Fruit fly (Drosophila melanogaster) whole organism, embryonic: ENCODE results near the gene SkpE.

Experiments used
- Bdp1 ChIP-seq: fragments of 200-800 bp; sonication (Bioruptor generic); optimal IDR thresholded peaks from 3 replicates; lab custom pipeline; 2016; ENCODE audit warnings: missing biosample characterization, missing genetic modification characterization
- CG10366 ChIP-seq: fragments of 200-800 bp; sonication (Bioruptor generic); IDR thresholded peaks from 2 replicates; pipeline ENCODE4 v1.3.6; 2022; ENCODE audit warnings: missing biosample characterization, missing genetic modification characterization
- CG10543 ChIP-seq: fragments of 200-800 bp; sonication (Bioruptor generic); optimal IDR thresholded peaks from 3 replicates; lab custom pipeline; 2017; ENCODE audit warnings: missing biosample characterization, mild to moderate bottlenecking, missing genetic modification characterization, moderate library complexity
- CG11456 ChIP-seq: fragments of 200-800 bp; sonication (Bioruptor generic); IDR thresholded peaks from 3 replicates; pipeline ENCODE4 v1.3.6; 2022; ENCODE audit warnings: missing biosample characterization, missing genetic modification characterization
- CG12219 ChIP-seq: fragments of 200-800 bp; sonication (Bioruptor generic); optimal IDR thresholded peaks from 3 replicates; lab custom pipeline; 2018; ENCODE audit warnings: missing biosample characterization, mild to moderate bottlenecking, missing genetic modification characterization
- CG14860 ChIP-seq: fragments of 200-800 bp; sonication (Bioruptor generic); IDR thresholded peaks from 3 replicates; pipeline ENCODE4 v1.3.6; 2022; ENCODE audit warnings: missing biosample characterization, missing genetic modification characterization; ENCODE audit not compliant: partially characterized antibody
- CG15073 ChIP-seq: fragments of 200-800 bp; sonication (Bioruptor generic); optimal IDR thresholded peaks from 2 replicates; lab custom pipeline; 2016; ENCODE audit warnings: missing biosample characterization, missing genetic modification characterization
- CG15479 ChIP-seq: fragments of 200-800 bp; sonication (Bioruptor generic); optimal IDR thresholded peaks from 3 replicates; lab custom pipeline; 2019; ENCODE audit warnings: missing biosample characterization, mild to moderate bottlenecking, missing genetic modification characterization, moderate library complexity
- CG18476 ChIP-seq: fragments of 200-800 bp; sonication (Bioruptor generic); optimal IDR thresholded peaks from 2 replicates; lab custom pipeline; 2016; ENCODE audit warnings: missing biosample characterization, mild to moderate bottlenecking, missing genetic modification characterization
- CG18619 ChIP-seq: fragments of 200-800 bp; sonication (Bioruptor generic); optimal IDR thresholded peaks from 3 replicates; lab custom pipeline; 2017; ENCODE audit warnings: missing biosample characterization, mild to moderate bottlenecking, missing genetic modification characterization
- CG2875 ChIP-seq: fragments of 200-800 bp; sonication (Bioruptor generic); optimal IDR thresholded peaks from 2 replicates; lab custom pipeline; 2017; ENCODE audit warnings: missing biosample characterization, mild to moderate bottlenecking, missing genetic modification characterization, missing genetic modification reagents
- CG2889 ChIP-seq: fragments of 200-800 bp; sonication (Bioruptor generic); IDR thresholded peaks from 3 replicates; pipeline ENCODE4 v1.3.6; 2022; ENCODE audit warnings: missing biosample characterization, missing genetic modification characterization
- CG32767 ChIP-seq: fragments of 200-800 bp; sonication (Bioruptor generic); IDR thresholded peaks from 2 replicates; pipeline ENCODE4 v1.3.6; 2022; ENCODE audit warnings: missing biosample characterization, missing genetic modification characterization
- CG34376 ChIP-seq: fragments of 200-800 bp; sonication (Bioruptor generic); optimal IDR thresholded peaks from 2 replicates; lab custom pipeline; 2018; ENCODE audit warnings: missing biosample characterization, mild to moderate bottlenecking, missing genetic modification characterization
- CG4360 ChIP-seq: fragments of 200-800 bp; sonication (Bioruptor generic); IDR thresholded peaks from 2 replicates; pipeline ENCODE4 v1.3.6; 2022; ENCODE audit warnings: missing biosample characterization, missing genetic modification characterization
- CG4707 ChIP-seq: fragments of 200-800 bp; sonication (Bioruptor generic); optimal IDR thresholded peaks from 2 replicates; lab custom pipeline; 2018; ENCODE audit warnings: missing biosample characterization, mild to moderate bottlenecking, missing genetic modification characterization, moderate library complexity
- CG4820 ChIP-seq: fragments of 200-800 bp; sonication (Bioruptor generic); optimal IDR thresholded peaks from 3 replicates; lab custom pipeline; 2016; ENCODE audit warnings: missing biosample characterization, missing genetic modification characterization
- CG4854 ChIP-seq: fragments of 200-800 bp; sonication (Bioruptor generic); optimal IDR thresholded peaks from 2 replicates; lab custom pipeline; 2016; ENCODE audit warnings: missing biosample characterization, missing genetic modification characterization, inconsistent platforms
- CG7839 ChIP-seq: fragments of 200-800 bp; sonication (Bioruptor generic); optimal IDR thresholded peaks from 3 replicates; lab custom pipeline; 2018; ENCODE audit warnings: missing biosample characterization, mild to moderate bottlenecking, missing genetic modification characterization, moderate library complexity
- CG9609 ChIP-seq: fragments of 200-800 bp; sonication (Bioruptor generic); optimal IDR thresholded peaks from 3 replicates; lab custom pipeline; 2016; ENCODE audit warnings: missing biosample characterization, missing genetic modification characterization
- CHES-1-like ChIP-seq: fragments of 200-800 bp; sonication (Bioruptor generic); optimal IDR thresholded peaks from 2 replicates; lab custom pipeline; 2016; ENCODE audit warnings: missing biosample characterization, missing genetic modification characterization
- CTCF ChIP-seq: fragments of 200-800 bp; sonication (Bioruptor generic); optimal IDR thresholded peaks from 2 replicates; lab custom pipeline; 2017; ENCODE audit warnings: missing biosample characterization, mild to moderate bottlenecking, missing genetic modification characterization, moderate library complexity
- D ChIP-seq, 2 experiments: fragments of 200-800 bp in 1 of 2; fragments of >200 bp in 1 of 2; sonication (Bioruptor generic) in 1 of 2; optimal IDR thresholded peaks; 2 replicates in 1 of 2; 3 replicates in 1 of 2; lab custom pipeline; 2017; ENCODE audit warnings: mild to moderate bottlenecking in 1 of 2, missing biosample characterization in 1 of 2, missing genetic modification characterization in 1 of 2, missing genetic modification reagents in 1 of 2
- D19A ChIP-seq: fragments of 200-800 bp; optimal IDR thresholded peaks from 3 replicates; lab custom pipeline; 2019; ENCODE audit warnings: missing biosample characterization, mild to moderate bottlenecking, missing genetic modification characterization, moderate library complexity
- Dbx ChIP-seq: fragments of 200-800 bp; sonication (Bioruptor generic); IDR thresholded peaks from 3 replicates; pipeline ENCODE4 v1.3.6; 2022; ENCODE audit warnings: missing biosample characterization, missing genetic modification characterization
- ERR ChIP-seq: fragments of 200-800 bp; sonication (Bioruptor generic); optimal IDR thresholded peaks from 2 replicates; lab custom pipeline; 2016; ENCODE audit warnings: missing biosample characterization, missing genetic modification characterization
- HHEX ChIP-seq: fragments of 200-800 bp; sonication (Bioruptor generic); optimal IDR thresholded peaks from 3 replicates; lab custom pipeline; 2017; ENCODE audit warnings: missing biosample characterization, mild to moderate bottlenecking, missing genetic modification characterization, missing genetic modification reagents
- HLH54F ChIP-seq: fragments of 200-800 bp; sonication (Bioruptor generic); optimal IDR thresholded peaks from 3 replicates; lab custom pipeline; 2016; ENCODE audit warnings: missing biosample characterization, missing genetic modification characterization
- HmgZ ChIP-seq: fragments of 200-800 bp; sonication (Bioruptor generic); optimal IDR thresholded peaks from 2 replicates; lab custom pipeline; 2018; ENCODE audit warnings: missing biosample characterization, mild to moderate bottlenecking, missing genetic modification characterization
- Optix ChIP-seq: fragments of 200-800 bp; sonication (Bioruptor generic); IDR thresholded peaks from 3 replicates; pipeline ENCODE4 v1.3.6; 2022; ENCODE audit warnings: missing biosample characterization, missing genetic modification characterization
- Rfx ChIP-seq: fragments of 200-800 bp; sonication (Bioruptor generic); IDR thresholded peaks from 2 replicates; pipeline ENCODE4 v1.3.6; 2022; ENCODE audit warnings: missing biosample characterization, missing genetic modification characterization
- Six4 ChIP-seq: fragments of 200-800 bp; sonication (Bioruptor generic); optimal IDR thresholded peaks from 2 replicates; lab custom pipeline; 2016; ENCODE audit warnings: missing biosample characterization, missing genetic modification characterization
- Spps ChIP-seq: fragments of 200-800 bp; sonication (Bioruptor generic); optimal IDR thresholded peaks from 2 replicates; lab custom pipeline; 2018; ENCODE audit warnings: missing biosample characterization, mild to moderate bottlenecking, missing genetic modification characterization
- Ssrp ChIP-seq: fragments of 200-800 bp; sonication (Bioruptor generic); optimal IDR thresholded peaks from 2 replicates; lab custom pipeline; 2018; ENCODE audit warnings: missing biosample characterization, mild to moderate bottlenecking, missing genetic modification characterization, moderate library complexity
- bab2 ChIP-seq: fragments of 200-800 bp; sonication (Bioruptor generic); optimal IDR thresholded peaks from 2 replicates; lab custom pipeline; 2016; ENCODE audit warnings: missing biosample characterization, missing genetic modification characterization
- caup ChIP-seq: fragments of 200-800 bp; sonication (Bioruptor generic); optimal IDR thresholded peaks from 3 replicates; lab custom pipeline; 2017; ENCODE audit warnings: missing biosample characterization, mild to moderate bottlenecking, missing genetic modification characterization, moderate library complexity; ENCODE audit not compliant: severe bottlenecking
- cg ChIP-seq: fragments of 200-800 bp; sonication (Bioruptor generic); optimal IDR thresholded peaks from 3 replicates; lab custom pipeline; 2019; ENCODE audit warnings: missing biosample characterization, mild to moderate bottlenecking, missing genetic modification characterization, moderate library complexity
- cwo ChIP-seq: fragments of 200-800 bp; sonication (Bioruptor generic); optimal IDR thresholded peaks from 3 replicates; lab custom pipeline; 2017; ENCODE audit warnings: missing biosample characterization, missing genetic modification characterization, mild to moderate bottlenecking, moderate library complexity, missing genetic modification reagents
- ewg ChIP-seq: fragments of 200-800 bp; sonication (Bioruptor generic); optimal IDR thresholded peaks from 3 replicates; lab custom pipeline; 2017; ENCODE audit warnings: mild to moderate bottlenecking, missing biosample characterization, missing genetic modification reagents, missing genetic modification characterization
- inv ChIP-seq: fragments of 200-800 bp; sonication (Bioruptor generic); IDR thresholded peaks from 2 replicates; pipeline ENCODE4 v1.3.6; 2022; ENCODE audit warnings: missing biosample characterization, missing genetic modification characterization; ENCODE audit not compliant: partially characterized antibody
- maf-S ChIP-seq: fragments of 200-800 bp; sonication (Bioruptor generic); optimal IDR thresholded peaks from 2 replicates; lab custom pipeline; 2016; ENCODE audit warnings: missing biosample characterization, missing genetic modification characterization
- pros ChIP-seq: fragments of 200-800 bp; sonication (Bioruptor generic); optimal IDR thresholded peaks from 3 replicates; lab custom pipeline; 2019; ENCODE audit warnings: missing biosample characterization, mild to moderate bottlenecking, missing genetic modification characterization, moderate library complexity
- pzg ChIP-seq: fragments of 200-800 bp; sonication (Bioruptor generic); optimal IDR thresholded peaks from 3 replicates; lab custom pipeline; 2018; ENCODE audit warnings: missing biosample characterization, mild to moderate bottlenecking, missing genetic modification characterization, moderate library complexity
- scrt ChIP-seq: fragments of 200-800 bp; sonication (Bioruptor generic); optimal IDR thresholded peaks from 2 replicates; lab custom pipeline; 2018; ENCODE audit warnings: missing biosample characterization, mild to moderate bottlenecking, missing genetic modification characterization, moderate library complexity
- sens ChIP-seq: fragments of 200-800 bp; sonication (Bioruptor generic); peaks from one replicate; lab custom pipeline; 2016; ENCODE audit warnings: missing biosample characterization, missing genetic modification characterization
- stwl ChIP-seq: fragments of 200-800 bp; sonication (Bioruptor generic); optimal IDR thresholded peaks from 3 replicates; lab custom pipeline; 2018; ENCODE audit warnings: missing biosample characterization, mild to moderate bottlenecking, missing genetic modification characterization, moderate library complexity

SkpE gene

dm6 chrX:19851095-19851988 is 27.5 kb upstream of the SkpE start (continued):
- TF ChIP-seq cg (GFP tag; lab: Kevin White, UChicago) (peak; percentile 47), Dbx (GFP tag; lab: Robert Waterston, UW) (no peak), inv (no peak), pzg (GFP tag; lab: Kevin White, UChicago) (no peak), CG34376 (GFP tag; lab: Kevin White, UChicago) (no peak), pros (GFP tag; lab: Kevin White, UChicago) (peak; percentile 80), CTCF (GFP tag; lab: Kevin White, UChicago) (peak; percentile 70), D (optimal IDR thresholded peaks at IDR 0.05; lab: Kevin White, UChicago) (peak; percentile 21), D (GFP tag; optimal IDR thresholded peaks at IDR 0.05; lab: Kevin White, UChicago) (no peak), maf-S (GFP tag; lab: Kevin White, UChicago) (no peak), CG4820 (GFP tag; lab: Kevin White, UChicago) (no peak), Spps (no peak), caup (GFP tag; lab: Kevin White, UChicago) (no peak), Bdp1 (GFP tag; lab: Kevin White, UChicago) (no peak), HmgZ (no peak), CG2875 (no peak), HHEX (no peak), CHES-1-like (GFP tag; lab: Kevin White, UChicago) (no peak), CG2889 (no peak), CG15479 (peak; percentile 55)

DNA sequence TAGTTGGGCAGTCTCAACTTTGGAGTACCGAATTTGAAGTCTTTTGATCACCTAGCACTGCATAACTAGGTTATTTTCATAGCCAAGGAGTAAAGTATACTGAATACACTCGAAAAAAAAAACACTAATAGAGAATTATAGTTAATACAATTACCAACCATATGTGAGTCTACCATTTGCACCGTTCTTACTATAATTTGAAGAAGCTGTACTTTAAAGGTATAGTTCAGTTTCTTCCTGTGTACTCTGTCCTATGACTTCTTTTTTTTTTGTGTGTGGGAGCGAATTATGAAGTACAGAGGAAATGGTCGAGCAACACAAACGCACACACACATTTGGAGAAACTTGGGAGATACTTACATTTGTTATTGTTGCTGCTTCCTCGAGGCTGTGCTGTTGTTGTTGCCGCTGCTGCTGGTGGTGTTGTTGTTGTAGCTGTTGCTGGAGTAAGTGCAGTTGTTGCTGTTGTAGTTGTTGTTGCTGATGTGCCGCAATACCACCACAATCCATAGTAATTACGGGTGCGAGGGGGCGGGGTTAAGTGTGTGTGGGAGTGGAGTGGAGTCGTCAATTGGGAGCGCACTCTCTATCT is 26.7 kb upstream of the SkpE start:
- TF ChIP-seq scrt (GFP tag; lab: Kevin White, UChicago) (peak; percentile 68), Six4 (GFP tag; lab: Kevin White, UChicago) (peak; percentile 92), cwo (peak; percentile 65), D19A (tag; lab: Kevin White, UChicago) (peak; percentile 81), CG18619 (peak; percentile 81), HHEX (peak; percentile 84), CG14860 (GFP tag; lab: Robert Waterston, UW) (no peak), CG4707 (peak; percentile 86), ERR (GFP tag; lab: Kevin White, UChicago) (peak; percentile 72), stwl (tag; lab: Kevin White, UChicago) (peak; percentile 62), bab2 (peak; percentile 90), CG32767 (peak; percentile 76), CG4360 (peak; percentile 100), CG15073 (GFP tag; lab: Kevin White, UChicago) (no peak), inv (no peak), Ssrp (peak; percentile 95), CG10543 (GFP tag; lab: Kevin White, UChicago) (no peak), CG11456 (GFP tag; lab: Robert Waterston, UW) (peak; percentile 77), maf-S (GFP tag; lab: Kevin White, UChicago) (peak; percentile 81), Optix (GFP tag; lab: Robert Waterston, UW) (peak; percentile 70), ewg (peak; percentile 86), HLH54F (GFP tag; lab: Kevin White, UChicago) (peak; percentile 70), pros (GFP tag; lab: Kevin White, UChicago) (no peak), CG9609 (GFP tag; lab: Kevin White, UChicago) (peak; percentile 90), Rfx (GFP tag; lab: Robert Waterston, UW) (peak; percentile 71), CG7839 (tag; lab: Kevin White, UChicago) (peak; percentile 93), CG4854 (GFP tag; lab: Kevin White, UChicago) (peak; percentile 75), cg (GFP tag; lab: Kevin White, UChicago) (peak; percentile 76), CG12219 (GFP tag; lab: Kevin White, UChicago) (peak; percentile 89), CG18476 (GFP tag; lab: Kevin White, UChicago) (peak; percentile 76), CG10366 (GFP tag; lab: Robert Waterston, UW) (peak; percentile 84), sens (peak; percentile 99)
